Fruit fly (Drosophila melanogaster): ENCODE measurements around the gene CG34281.

Gene CG34281

dm6 chr3R:17618699-17619150, 6.0 kb downstream of the CG34281 start, which contains the start of the genes CG14324 and CG14326:
Gene CG14324, minus strand, starts transcription at chr3R:17618799.
Gene CG14326, plus strand, starts transcription at chr3R:17619100.
- TF ChIP-seq tj (GFP tag; optimal IDR thresholded peaks at IDR 0.05) = no peak
- no peak for TF ChIP-seq CG11617 (GFP tag; optimal IDR thresholded peaks at IDR 0.05)
- TF ChIP-seq CG12768 (GFP tag; optimal IDR thresholded peaks at IDR 0.05) = no peak
- no peak for TF ChIP-seq CG14711 (tag; optimal IDR thresholded peaks at IDR 0.05)
- TF ChIP-seq CG7045 (GFP tag; optimal IDR thresholded peaks at IDR 0.05) = no peak
- TF ChIP-seq Hr96 (GFP tag; optimal IDR thresholded peaks at IDR 0.05) = no peak
- TF ChIP-seq ovo (GFP tag; optimal IDR thresholded peaks at IDR 0.05) = no peak
- TF ChIP-seq CG5204 (GFP tag; optimal IDR thresholded peaks at IDR 0.05) = no peak
- no peak for TF ChIP-seq Crg-1 (GFP tag; optimal IDR thresholded peaks at IDR 0.05)
- no peak for TF ChIP-seq toe (GFP tag; optimal IDR thresholded peaks at IDR 0.05)
- no peak for TF ChIP-seq Mnt (GFP tag; optimal IDR thresholded peaks at IDR 0.05)
- no peak for TF ChIP-seq CG33017 (tag; optimal IDR thresholded peaks at IDR 0.05)
- TF ChIP-seq cnc (optimal IDR thresholded peaks at IDR 0.05) = no peak
- no peak for TF ChIP-seq Clk (GFP tag; optimal IDR thresholded peaks at IDR 0.05)
- no peak for TF ChIP-seq pad (GFP tag; optimal IDR thresholded peaks at IDR 0.05)
- TF ChIP-seq CG7101 (tag; optimal IDR thresholded peaks at IDR 0.05) = no peak
- no peak for TF ChIP-seq bab1 (GFP tag; optimal IDR thresholded peaks at IDR 0.05)

dm6 chr3R:17619726-17620282, 7.1 kb downstream of the CG34281 start:
- TF ChIP-seq CG7045 (GFP tag; optimal IDR thresholded peaks at IDR 0.05) = no peak
- peak; percentile 30 for TF ChIP-seq CG12768 (GFP tag; optimal IDR thresholded peaks at IDR 0.05)
- no peak for TF ChIP-seq pad (GFP tag; optimal IDR thresholded peaks at IDR 0.05)
- peak; percentile 5 for TF ChIP-seq ovo (GFP tag; optimal IDR thresholded peaks at IDR 0.05)
- TF ChIP-seq CG5204 (GFP tag; optimal IDR thresholded peaks at IDR 0.05) = no peak
- TF ChIP-seq cnc (optimal IDR thresholded peaks at IDR 0.05) = no peak
- no peak for TF ChIP-seq cic (GFP tag; optimal IDR thresholded peaks at IDR 0.05)
- peak; percentile 6 for TF ChIP-seq Mnt (GFP tag; optimal IDR thresholded peaks at IDR 0.05)
- TF ChIP-seq bab1 (GFP tag; optimal IDR thresholded peaks at IDR 0.05) = peak; percentile 74
- peak; percentile 22 for TF ChIP-seq CG33017 (tag; optimal IDR thresholded peaks at IDR 0.05)
- TF ChIP-seq Clk (GFP tag; optimal IDR thresholded peaks at IDR 0.05) = no peak
- no peak for TF ChIP-seq CG1620 (GFP tag; optimal IDR thresholded peaks at IDR 0.05)
- no peak for TF ChIP-seq tj (GFP tag; optimal IDR thresholded peaks at IDR 0.05)
- TF ChIP-seq toe (GFP tag; optimal IDR thresholded peaks at IDR 0.05) = no peak
- no peak for TF ChIP-seq Crg-1 (GFP tag; optimal IDR thresholded peaks at IDR 0.05)
- TF ChIP-seq kay (GFP tag; ENCODE audit: borderline replicate concordance) = no peak
- no peak for TF ChIP-seq CG7101 (tag; optimal IDR thresholded peaks at IDR 0.05)

- TF ChIP-seq CG33017 (tag; optimal IDR thresholded peaks at IDR 0.05) (no peak), pad (GFP tag; optimal IDR thresholded peaks at IDR 0.05) (no peak), bab1 (GFP tag; optimal IDR thresholded peaks at IDR 0.05) (peak; percentile 26)
These were observed 9.5 kb downstream of the CG34281 start, which contains the start of gene CG14323 for dm6 chr3R:17622062-17622766. Gene CG14323, minus strand, starts transcription at chr3R:17622112.

dm6 chr3R:17624549-17624948, 11.9 kb downstream of the CG34281 start:
- TF ChIP-seq cnc (optimal IDR thresholded peaks at IDR 0.05) (no peak), CG7045 (GFP tag; optimal IDR thresholded peaks at IDR 0.05) (no peak), toe (GFP tag; optimal IDR thresholded peaks at IDR 0.05) (no peak), Mnt (GFP tag; optimal IDR thresholded peaks at IDR 0.05) (no peak)

- TF ChIP-seq CG33017 (tag; optimal IDR thresholded peaks at IDR 0.05) (no peak), CG7045 (GFP tag; optimal IDR thresholded peaks at IDR 0.05) (no peak), Hr96 (GFP tag; optimal IDR thresholded peaks at IDR 0.05) (no peak), CG12768 (GFP tag; optimal IDR thresholded peaks at IDR 0.05) (no peak), cnc (optimal IDR thresholded peaks at IDR 0.05) (no peak)
These were observed 12.3 kb downstream of the CG34281 start, which contains the start of gene AttD for dm6 chr3R:17624968-17625367. Gene AttD, plus strand, starts transcription at chr3R:17625268.

- no peak for TF ChIP-seq Mnt (GFP tag; optimal IDR thresholded peaks at IDR 0.05)
- TF ChIP-seq CG1620 (GFP tag; optimal IDR thresholded peaks at IDR 0.05) = no peak
- TF ChIP-seq ovo (GFP tag; optimal IDR thresholded peaks at IDR 0.05) = no peak
- no peak for TF ChIP-seq Crg-1 (GFP tag; optimal IDR thresholded peaks at IDR 0.05)
- no peak for TF ChIP-seq CG14711 (tag; optimal IDR thresholded peaks at IDR 0.05)
- TF ChIP-seq CG7101 (tag; optimal IDR thresholded peaks at IDR 0.05) = no peak
- TF ChIP-seq Hr96 (GFP tag; optimal IDR thresholded peaks at IDR 0.05) = no peak
- no peak for TF ChIP-seq pad (GFP tag; optimal IDR thresholded peaks at IDR 0.05)
- TF ChIP-seq CG7045 (GFP tag; optimal IDR thresholded peaks at IDR 0.05) = no peak
- no peak for TF ChIP-seq Clk (GFP tag; optimal IDR thresholded peaks at IDR 0.05)
- no peak for TF ChIP-seq cic (GFP tag; optimal IDR thresholded peaks at IDR 0.05)
- TF ChIP-seq CG12768 (GFP tag; optimal IDR thresholded peaks at IDR 0.05) = no peak
- no peak for TF ChIP-seq bab1 (GFP tag; optimal IDR thresholded peaks at IDR 0.05)
- no peak for TF ChIP-seq toe (GFP tag; optimal IDR thresholded peaks at IDR 0.05)
- no peak for TF ChIP-seq cnc (optimal IDR thresholded peaks at IDR 0.05)
- TF ChIP-seq CG5204 (GFP tag; optimal IDR thresholded peaks at IDR 0.05) = no peak
- no peak for TF ChIP-seq CG11617 (GFP tag; optimal IDR thresholded peaks at IDR 0.05)
- TF ChIP-seq tj (GFP tag; optimal IDR thresholded peaks at IDR 0.05) = no peak
- TF ChIP-seq kay (GFP tag; ENCODE audit: borderline replicate concordance) = no peak
- no peak for TF ChIP-seq CG33017 (tag; optimal IDR thresholded peaks at IDR 0.05)
These were observed 14.1 kb downstream of the CG34281 start, which contains the start of gene CG14325 for dm6 chr3R:17626827-17627226. Gene CG14325, plus strand, starts transcription at chr3R:17627127.

All from whole organism, adult.